Worm (Caenorhabditis elegans): Measurements from ENCODE around the gene C04E6.13.

ce11 chrV:5963092-5963491 lies 50.6 kb downstream of the C04E6.13 start:
- no peak for TF ChIP-seq F10B5.3 (tag; optimal IDR thresholded peaks at IDR 0.05)
- no peak for TF ChIP-seq ces-1 (GFP tag; optimal IDR thresholded peaks at IDR 0.05)
- TF ChIP-seq zag-1 (tag; optimal IDR thresholded peaks at IDR 0.05), result no peak
- TF ChIP-seq ztf-11 (tag; optimal IDR thresholded peaks at IDR 0.05), result no peak
- TF ChIP-seq nhr-76 (tag; optimal IDR thresholded peaks at IDR 0.05), result no peak
- TF ChIP-seq snpc-4 (tag; optimal IDR thresholded peaks at IDR 0.05), result no peak
- TF ChIP-seq egl-27 (tag; optimal IDR thresholded peaks at IDR 0.05), result no peak

Measured in whole organism, L4 larva.